Worm (Caenorhabditis elegans) whole organism, young adult: ENCODE results near the gene F10E9.5.
A peak's percentile ranks its signal among the peaks of the same experiment; 100 is the strongest.

Experiments
- C17E4.6 ChIP-seq: fragments of 200-800 bp; sonication (Bioruptor generic); IDR thresholded peaks from 2 replicates; pipeline ENCODE4 v1.3.6; 2022; ENCODE audit warnings: missing genetic modification reagents, missing genetic modification characterization, missing compliant biosample characterization
- K12H6.12 ChIP-seq: fragments of 200-800 bp; sonication (Bioruptor generic); optimal IDR thresholded peaks from 2 replicates; lab custom pipeline; 2018; ENCODE audit warnings: mild to moderate bottlenecking, missing genetic modification characterization, missing compliant biosample characterization
- die-1 ChIP-seq: sonication (generic microtip); optimal IDR thresholded peaks from 2 replicates; lab custom pipeline; 2016; ENCODE audit warnings: missing genotype, mild to moderate bottlenecking, missing genetic modification characterization, missing compliant biosample characterization
- dpff-1 ChIP-seq: sonication (generic microtip); optimal IDR thresholded peaks from 2 replicates; lab custom pipeline; 2017; ENCODE audit warnings: mild to moderate bottlenecking, missing genetic modification characterization, missing compliant biosample characterization
- efl-1 ChIP-seq: fragments of 150-350 bp; optimal IDR thresholded peaks from 2 replicates; lab custom pipeline; 2014; ENCODE audit warnings: missing biosample characterization, missing genetic modification reagents, missing genetic modification characterization
- egl-18 ChIP-seq: fragments of 200-800 bp; sonication (Bioruptor generic); IDR thresholded peaks from 2 replicates; pipeline ENCODE4 v1.3.6; 2022; ENCODE audit warnings: missing genetic modification reagents, missing genetic modification characterization, missing compliant biosample characterization
- fkh-3 ChIP-seq: sonication (generic microtip); optimal IDR thresholded peaks from 2 replicates; lab custom pipeline; 2016; ENCODE audit warnings: mild to moderate bottlenecking, missing genetic modification characterization, missing compliant biosample characterization
- hlh-26 ChIP-seq: fragments of 200-800 bp; sonication (Bioruptor generic); conservative IDR thresholded peaks from 2 replicates; pipeline ENCODE4 v1.3.6; 2022; ENCODE audit warnings: missing genetic modification reagents, missing genetic modification characterization, missing compliant biosample characterization
- lag-1 ChIP-seq: fragments of 200-800 bp; sonication (Bioruptor generic); IDR thresholded peaks from 2 replicates; pipeline ENCODE4 v1.3.6; 2022; ENCODE audit warnings: missing genetic modification reagents, missing genetic modification characterization, missing compliant biosample characterization
- nhr-90 ChIP-seq: sonication (generic microtip); optimal IDR thresholded peaks from 2 replicates; lab custom pipeline; 2016; ENCODE audit warnings: missing genotype, mild to moderate bottlenecking, missing genetic modification characterization, missing compliant biosample characterization
- pha-4 ChIP-seq: fragments of 150-350 bp; sonication (generic microtip); optimal IDR thresholded peaks from 2 replicates; lab custom pipeline; 2014; ENCODE audit warnings: missing biosample characterization, missing genetic modification reagents, missing genetic modification characterization
- ztf-18 ChIP-seq: sonication (generic microtip); optimal IDR thresholded peaks from 2 replicates; lab custom pipeline; 2016; ENCODE audit warnings: missing genotype, mild to moderate bottlenecking, missing genetic modification characterization, missing compliant biosample characterization
- ztf-28 ChIP-seq: fragments of 200-800 bp; sonication (Bioruptor generic); IDR thresholded peaks from 2 replicates; pipeline ENCODE4 v1.3.6; 2022; ENCODE audit warnings: missing genetic modification reagents, missing genetic modification characterization, missing compliant biosample characterization

DNA sequence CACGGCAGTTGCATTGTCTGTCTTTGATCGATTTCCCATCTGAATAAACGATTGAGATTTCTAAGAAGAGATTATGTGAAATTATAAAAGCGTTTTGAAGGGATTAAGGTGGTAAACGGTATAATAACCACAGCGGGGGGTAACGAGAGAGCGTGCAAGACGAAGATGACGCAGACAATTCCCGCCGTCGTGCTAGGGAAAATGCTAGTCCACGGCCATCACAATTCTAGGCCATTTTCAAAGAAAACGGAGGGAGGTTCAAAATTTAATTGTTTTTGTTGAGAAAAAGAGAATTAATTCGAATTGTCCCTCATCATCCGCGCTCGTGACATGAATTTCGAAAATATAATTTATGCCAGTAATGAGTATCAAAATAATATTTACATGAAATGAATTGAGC is 11.7 kb downstream of the F10E9.5 start, which contains the start of gene F10E9.11:
- no peak for TF ChIP-seq fkh-3 (tag; lab: Kevin White, UChicago)
- peak; percentile 57 for TF ChIP-seq K12H6.12
- TF ChIP-seq pha-4 (tag; lab: Kevin White, UChicago): peak; percentile 5
- TF ChIP-seq die-1 (tag; lab: Kevin White, UChicago): no peak
- no peak for TF ChIP-seq dpff-1 (tag; lab: Kevin White, UChicago)
- 0 out of 2 replicates have a peak, but pooled peaks have one; percentile 37 for TF ChIP-seq C17E4.6 (GFP tag; lab: Robert Waterston, UW)
- TF ChIP-seq lag-1: no peak
- TF ChIP-seq ztf-18 (tag; lab: Kevin White, UChicago): peak; percentile 39
- TF ChIP-seq nhr-90 (tag; lab: Kevin White, UChicago): no peak
- TF ChIP-seq efl-1 (GFP tag; lab: Kevin White, UChicago): peak; percentile 90
- no peak for TF ChIP-seq hlh-26 (GFP tag; lab: Robert Waterston, UW)
- no peak for TF ChIP-seq egl-18
- no peak for TF ChIP-seq ztf-28 (GFP tag; lab: Robert Waterston, UW)
